Fruit fly (Drosophila melanogaster): Measurements from ENCODE around the gene CG11585.

DNA sequence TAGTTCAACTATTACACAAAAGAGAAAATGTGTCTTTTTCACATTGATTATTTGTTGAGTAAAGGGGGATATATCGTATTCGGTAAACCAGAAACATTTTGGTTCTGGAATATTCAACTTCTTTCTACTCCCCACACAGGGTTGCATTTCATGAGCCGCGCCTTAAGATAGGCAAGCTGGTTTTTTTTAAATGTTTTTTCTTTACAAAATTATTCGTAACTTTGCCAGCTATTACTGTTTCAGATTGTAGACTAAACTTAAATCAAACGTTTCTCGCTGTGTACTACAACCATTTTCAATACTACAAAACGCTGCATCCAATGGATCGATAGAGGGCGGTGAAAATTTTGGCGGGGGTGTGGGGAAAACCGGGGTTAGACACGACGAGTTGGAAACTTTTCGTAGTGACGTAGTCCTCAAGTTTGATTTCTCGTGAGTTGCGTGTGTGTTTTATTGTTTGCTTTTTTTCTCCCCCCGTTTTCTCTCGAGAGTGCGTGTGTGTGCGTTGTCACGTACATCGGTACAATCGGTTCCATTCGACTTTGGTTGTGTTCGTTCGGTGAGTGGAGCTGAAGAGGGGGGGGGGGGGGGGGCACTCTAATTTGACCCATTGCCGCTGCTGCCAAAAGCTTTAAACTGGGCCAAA lies 24.3 kb downstream of the CG11585 start:
- TF ChIP-seq Dll (GFP tag; IDR thresholded peaks at IDR 0.05; ENCODE audit: partially characterized antibody) (0 out of 4 replicates have a peak, but pooled peaks have one; percentile 23), Hr78 (GFP tag; optimal IDR thresholded peaks at IDR 0.05) (peak in 1 of 2 experiments; percentile 69), CG42726 (GFP tag; IDR thresholded peaks at IDR 0.05; ENCODE audit: partially characterized antibody) (no peak), nmo (GFP tag; optimal IDR thresholded peaks at IDR 0.05) (peak; percentile 35), Max (GFP tag; optimal IDR thresholded peaks at IDR 0.05) (no peak), CG3847 (GFP tag; IDR thresholded peaks at IDR 0.05) (no peak), bowl (GFP tag; IDR thresholded peaks at IDR 0.05) (no peak)
